Fruit fly (Drosophila melanogaster): ENCODE data around the gene btl.

btl gene

DNA sequence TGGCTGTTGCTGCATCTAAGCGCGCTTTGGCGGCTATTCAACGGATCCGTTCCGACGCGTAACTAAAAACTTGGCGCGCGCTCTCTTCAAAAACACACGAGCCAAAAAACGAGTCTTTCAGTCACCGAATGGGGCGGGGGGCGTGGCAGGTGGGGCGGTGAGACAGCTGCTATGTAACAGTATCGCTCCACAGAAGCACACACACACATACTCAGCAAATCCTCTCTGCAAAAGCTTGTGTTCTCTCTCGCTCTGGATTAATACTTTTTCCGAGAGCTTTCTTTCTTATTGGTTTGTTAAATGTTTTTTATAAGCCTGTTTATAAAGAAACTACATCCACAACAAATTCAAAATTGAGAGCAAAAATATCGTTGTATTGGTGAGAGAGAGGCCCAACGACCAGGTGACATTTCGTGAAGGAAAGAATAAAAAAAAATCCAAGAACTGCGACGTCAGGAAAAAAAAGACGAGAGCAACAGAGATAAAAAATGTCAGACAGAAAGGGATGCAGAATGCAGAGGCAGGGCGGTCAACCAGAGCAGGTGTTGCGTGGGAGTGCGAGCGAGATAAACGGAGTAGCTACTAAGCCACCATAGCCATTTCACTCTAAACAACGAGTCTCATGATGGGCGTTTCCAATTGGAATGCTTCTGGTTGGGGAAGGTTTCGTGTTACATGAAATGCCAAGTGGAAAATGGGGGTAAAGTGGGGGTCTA lies 55.9 kb downstream of the btl start, which contains the start of gene Sox21b (continued):
- TF ChIP-seq CG34224 (GFP tag; IDR thresholded peaks at IDR 0.05; ENCODE audit: partially characterized antibody): peak; percentile 30; the same call in 2 of the 3 replicates
- TF ChIP-seq CG13894 (tag; optimal IDR thresholded peaks at IDR 0.05): no peak
- TF ChIP-seq croc (GFP tag; conservative IDR thresholded peaks at IDR 0.05): no peak
- TF ChIP-seq gcm2 (GFP tag; optimal IDR thresholded peaks at IDR 0.05): no peak
- TF ChIP-seq CG16813 (GFP tag; IDR thresholded peaks at IDR 0.05; ENCODE audit: partially characterized antibody): peak; percentile 42; the same call in 1 of the 3 replicates
- peak; percentile 36 to 66 for TF ChIP-seq Trl (optimal IDR thresholded peaks at IDR 0.05)
- TF ChIP-seq Trl (GFP tag; optimal IDR thresholded peaks at IDR 0.05): no peak
- no peak for TF ChIP-seq Kr (GFP tag; optimal IDR thresholded peaks at IDR 0.05)
- TF ChIP-seq Six4 (GFP tag; optimal IDR thresholded peaks at IDR 0.05): peak; percentile 35
- peak; percentile 73 for TF ChIP-seq nom (GFP tag; optimal IDR thresholded peaks at IDR 0.05)
- TF ChIP-seq Dad (GFP tag; optimal IDR thresholded peaks at IDR 0.05): no peak
- TF ChIP-seq CG42726 (GFP tag; IDR thresholded peaks at IDR 0.05; ENCODE audit: partially characterized antibody): peak; percentile 53; the same call in 1 of the 2 replicates
- TF ChIP-seq gsb-n (tag; optimal IDR thresholded peaks at IDR 0.05): no peak
- no peak for TF ChIP-seq CG13775 (GFP tag; optimal IDR thresholded peaks at IDR 0.05)
- no peak for TF ChIP-seq dm (GFP tag; optimal IDR thresholded peaks at IDR 0.05)
- no peak for TF ChIP-seq CG10366 (GFP tag; IDR thresholded peaks at IDR 0.05)
- peak; percentile 81; the same call in 1 of the 4 replicates for TF ChIP-seq chinmo (GFP tag; IDR thresholded peaks at IDR 0.05; ENCODE audit: partially characterized antibody)
- TF ChIP-seq tna (GFP tag; IDR thresholded peaks at IDR 0.05; ENCODE audit: partially characterized antibody): no peak
- TF ChIP-seq CG12104 (GFP tag; optimal IDR thresholded peaks at IDR 0.05): no peak
- peak; percentile 67 for TF ChIP-seq crol (GFP tag; IDR thresholded peaks at IDR 0.05)
- no peak for TF ChIP-seq GATAe (GFP tag; conservative IDR thresholded peaks at IDR 0.05)
- TF ChIP-seq abd-A (tag; optimal IDR thresholded peaks at IDR 0.05): peak; percentile 73
- TF ChIP-seq CG18011 (GFP tag; optimal IDR thresholded peaks at IDR 0.05): no peak
- TF ChIP-seq Vsx1 (GFP tag; optimal IDR thresholded peaks at IDR 0.05): no peak
- no peak for TF ChIP-seq CG10431 (GFP tag; optimal IDR thresholded peaks at IDR 0.05)
- TF ChIP-seq esg (GFP tag; conservative IDR thresholded peaks at IDR 0.05): no peak
- TF ChIP-seq D19A (tag; optimal IDR thresholded peaks at IDR 0.05): no peak
- TF ChIP-seq CG2199 (GFP tag; IDR thresholded peaks at IDR 0.05): peak; percentile 85; the same call in 2 of the 3 replicates
- TF ChIP-seq eve (GFP tag; optimal IDR thresholded peaks at IDR 0.05): no peak
- TF ChIP-seq NC2α (GFP tag; optimal IDR thresholded peaks at IDR 0.05): peak; percentile 11
- peak; percentile 30 for TF ChIP-seq phol (tag; optimal IDR thresholded peaks at IDR 0.05)
- peak; percentile 78 for TF ChIP-seq sens (GFP tag)
- TF ChIP-seq btn (GFP tag; optimal IDR thresholded peaks at IDR 0.05): no peak
- no peak for TF ChIP-seq dpn (GFP tag; optimal IDR thresholded peaks at IDR 0.05)
- peak; percentile 97 for TF ChIP-seq sqz (GFP tag; optimal IDR thresholded peaks at IDR 0.05)
- TF ChIP-seq CG7963 (GFP tag; IDR thresholded peaks at IDR 0.05; ENCODE audit: partially characterized antibody): no peak
- no peak for TF ChIP-seq ranshi (GFP tag; IDR thresholded peaks at IDR 0.05)
- peak; percentile 5 for TF ChIP-seq CG17829 (tag; optimal IDR thresholded peaks at IDR 0.05)
- TF ChIP-seq rib (GFP tag; IDR thresholded peaks at IDR 0.05): 0 out of 2 replicates have a peak, but pooled peaks have one; percentile 18
- TF ChIP-seq CG9437 (GFP tag; optimal IDR thresholded peaks at IDR 0.05): no peak
- no peak for TF ChIP-seq CG8089 (GFP tag; optimal IDR thresholded peaks at IDR 0.05)
- no peak for TF ChIP-seq HLH4C (GFP tag; IDR thresholded peaks at IDR 0.05; ENCODE audit: partially characterized antibody)
- no peak for TF ChIP-seq CG31224 (GFP tag; IDR thresholded peaks at IDR 0.05)
- TF ChIP-seq CG31388 (GFP tag; optimal IDR thresholded peaks at IDR 0.05): no peak
- TF ChIP-seq CG17802 (tag; optimal IDR thresholded peaks at IDR 0.05): no peak
- no peak for TF ChIP-seq CG6175 (GFP tag; IDR thresholded peaks at IDR 0.05)
- TF ChIP-seq ems (GFP tag; optimal IDR thresholded peaks at IDR 0.05): no peak
- TF ChIP-seq z (GFP tag; IDR thresholded peaks at IDR 0.05): 0 out of 3 replicates have a peak, but pooled peaks have one; percentile 38
- TF ChIP-seq CG8478 (optimal IDR thresholded peaks at IDR 0.05): peak; percentile 97
- TF ChIP-seq oc (tag; optimal IDR thresholded peaks at IDR 0.05): peak; percentile 83
